Worm (Caenorhabditis elegans) whole organism, L3 larva: Measurements from ENCODE around the gene C35D10.10.

ENCODE experiments used
- R02D3.7 ChIP-seq: fragments of 150-350 bp; optimal IDR thresholded peaks from 2 replicates; lab custom pipeline; 2014; ENCODE audit warnings: missing biosample characterization, missing genetic modification characterization
- ZK546.5 ChIP-seq: sonication (generic microtip); optimal IDR thresholded peaks from 2 replicates; lab custom pipeline; 2017; ENCODE audit warnings: missing biosample characterization, missing genetic modification characterization
- aly-2 ChIP-seq: fragments of 150-350 bp; optimal IDR thresholded peaks from 2 replicates; lab custom pipeline; 2014; ENCODE audit warnings: missing biosample characterization, missing genetic modification characterization
- ceh-16 ChIP-seq: sonication (generic microtip); optimal IDR thresholded peaks from 2 replicates; lab custom pipeline; 2017; ENCODE audit warnings: missing biosample characterization, missing genetic modification characterization
- ceh-28 ChIP-seq: fragments of 150-350 bp; optimal IDR thresholded peaks from 2 replicates; lab custom pipeline; 2014; ENCODE audit warnings: missing biosample characterization, missing genetic modification reagents, missing genetic modification characterization
- ceh-82 ChIP-seq: fragments of 150-350 bp; optimal IDR thresholded peaks from 2 replicates; lab custom pipeline; 2014; ENCODE audit warnings: missing biosample characterization, missing genetic modification characterization
- ceh-9 ChIP-seq: sonication (generic microtip); optimal IDR thresholded peaks from 2 replicates; lab custom pipeline; 2018; ENCODE audit warnings: missing biosample characterization, missing genetic modification characterization
- daf-12 ChIP-seq: fragments of 150-350 bp; optimal IDR thresholded peaks from 2 replicates; lab custom pipeline; 2014; ENCODE audit warnings: missing biosample characterization, missing genetic modification reagents, missing genetic modification characterization
- egl-27 ChIP-seq: sonication (generic microtip); optimal IDR thresholded peaks from 4 replicates; lab custom pipeline; 2017; ENCODE audit warnings: missing biosample characterization, missing genetic modification reagents, missing genetic modification characterization
- egl-5 ChIP-seq: fragments of 150-350 bp; optimal IDR thresholded peaks from 2 replicates; lab custom pipeline; 2017; ENCODE audit warnings: missing biosample characterization, missing genetic modification reagents, missing genetic modification characterization, inconsistent platforms
- elt-2 ChIP-seq: sonication (generic microtip); optimal IDR thresholded peaks from 2 replicates; lab custom pipeline; 2016; ENCODE audit warnings: missing genetic modification reagents, mild to moderate bottlenecking, missing genetic modification characterization, missing compliant biosample characterization
- eor-1 ChIP-seq, 2 experiments: fragments of 150-350 bp; optimal IDR thresholded peaks; 2 replicates each; lab custom pipeline; 2014 to 2018; ENCODE audit warnings: missing biosample characterization in 2 of 2, missing genetic modification characterization in 2 of 2
- fkh-2 ChIP-seq: fragments of 150-350 bp; optimal IDR thresholded peaks from 2 replicates; lab custom pipeline; 2014; ENCODE audit warnings: missing biosample characterization, missing genetic modification reagents, missing genetic modification characterization
- fos-1 ChIP-seq: fragments of 150-350 bp; optimal IDR thresholded peaks from 2 replicates; lab custom pipeline; 2014; ENCODE audit warnings: missing biosample characterization, missing genetic modification characterization
- jun-1 ChIP-seq: fragments of 150-350 bp; optimal IDR thresholded peaks from 2 replicates; lab custom pipeline; 2014; ENCODE audit warnings: missing biosample characterization, missing genetic modification reagents, missing genetic modification characterization
- lin-15B ChIP-seq: fragments of 150-350 bp; optimal IDR thresholded peaks from 2 replicates; lab custom pipeline; 2014; ENCODE audit warnings: missing biosample characterization, missing genetic modification characterization
- lin-39 ChIP-seq: fragments of 150-350 bp; optimal IDR thresholded peaks from 2 replicates; lab custom pipeline; 2018; ENCODE audit warnings: missing biosample characterization, missing genetic modification reagents, missing genetic modification characterization
- mdl-1 ChIP-seq: fragments of 150-350 bp; optimal IDR thresholded peaks from 2 replicates; lab custom pipeline; 2014; ENCODE audit warnings: missing biosample characterization, missing genetic modification characterization
- mml-1 ChIP-seq: fragments of 150-350 bp; sonication (generic microtip); optimal IDR thresholded peaks from 3 replicates; lab custom pipeline; 2014; ENCODE audit warnings: missing biosample characterization, missing genetic modification characterization
- nfya-1 ChIP-seq: sonication (generic microtip); optimal IDR thresholded peaks from 2 replicates; lab custom pipeline; 2017; ENCODE audit warnings: missing genetic modification characterization, mild to moderate bottlenecking, missing compliant biosample characterization, antibody characterized with exemption, moderate library complexity; ENCODE audit not compliant: insufficient read depth
- nhr-11 ChIP-seq: fragments of 150-350 bp; optimal IDR thresholded peaks from 2 replicates; lab custom pipeline; 2014; ENCODE audit warnings: missing biosample characterization, missing genetic modification characterization
- nhr-12 ChIP-seq: fragments of 150-350 bp; optimal IDR thresholded peaks from 2 replicates; lab custom pipeline; 2014; ENCODE audit warnings: missing biosample characterization, missing genetic modification characterization
- nhr-23 ChIP-seq: fragments of 150-350 bp; optimal IDR thresholded peaks from 2 replicates; lab custom pipeline; 2014; ENCODE audit warnings: missing biosample characterization, missing genetic modification reagents, missing genetic modification characterization
- nhr-237 ChIP-seq: fragments of 150-350 bp; optimal IDR thresholded peaks from 2 replicates; lab custom pipeline; 2014; ENCODE audit warnings: missing biosample characterization, missing genetic modification characterization
- nhr-25 ChIP-seq: sonication (generic microtip); optimal IDR thresholded peaks from 2 replicates; lab custom pipeline; 2017; ENCODE audit warnings: missing biosample characterization, missing genetic modification characterization
- nhr-28 ChIP-seq: fragments of 150-350 bp; optimal IDR thresholded peaks from 2 replicates; lab custom pipeline; 2014; ENCODE audit warnings: missing biosample characterization, missing genetic modification characterization
- nhr-43 ChIP-seq: sonication (generic microtip); optimal IDR thresholded peaks from 2 replicates; lab custom pipeline; 2016; ENCODE audit warnings: mild to moderate bottlenecking, missing genetic modification characterization, missing compliant biosample characterization; ENCODE audit not compliant: poor library complexity, severe bottlenecking
- nhr-76 ChIP-seq: fragments of 150-350 bp; sonication (generic microtip); optimal IDR thresholded peaks from 5 replicates; lab custom pipeline; 2014; ENCODE audit warnings: missing biosample characterization, missing genetic modification characterization
- nhr-77 ChIP-seq: fragments of 150-350 bp; optimal IDR thresholded peaks from 2 replicates; lab custom pipeline; 2014; ENCODE audit warnings: missing biosample characterization, missing genetic modification characterization
- pha-4 ChIP-seq: fragments of 150-350 bp; optimal IDR thresholded peaks from 2 replicates; lab custom pipeline; 2014; ENCODE audit warnings: missing biosample characterization, missing genetic modification reagents, missing genetic modification characterization
- pqm-1 ChIP-seq: fragments of 150-350 bp; optimal IDR thresholded peaks from 2 replicates; lab custom pipeline; 2017; ENCODE audit warnings: missing biosample characterization, missing genetic modification characterization, inconsistent platforms
- sea-2 ChIP-seq: fragments of 150-350 bp; sonication (generic microtip); optimal IDR thresholded peaks from 4 replicates; lab custom pipeline; 2014; ENCODE audit warnings: missing biosample characterization, missing genetic modification reagents, missing genetic modification characterization
- skn-1 ChIP-seq: fragments of 150-350 bp; optimal IDR thresholded peaks from 2 replicates; lab custom pipeline; 2014; ENCODE audit warnings: missing biosample characterization, missing genetic modification characterization
- tbx-2 ChIP-seq: sonication (generic microtip); optimal IDR thresholded peaks from 2 replicates; lab custom pipeline; 2016; ENCODE audit warnings: mild to moderate bottlenecking, missing genetic modification characterization, missing compliant biosample characterization
- unc-62 ChIP-seq: fragments of 150-350 bp; sonication (generic microtip); optimal IDR thresholded peaks from 4 replicates; lab custom pipeline; 2014; ENCODE audit warnings: missing biosample characterization, missing genetic modification reagents, missing genetic modification characterization
- zag-1 ChIP-seq: fragments of 150-350 bp; optimal IDR thresholded peaks from 2 replicates; lab custom pipeline; 2014; ENCODE audit warnings: missing biosample characterization, missing genetic modification characterization
- ztf-11 ChIP-seq: fragments of 150-350 bp; optimal IDR thresholded peaks from 2 replicates; lab custom pipeline; 2014; ENCODE audit warnings: missing biosample characterization, missing genetic modification characterization
- ztf-4 ChIP-seq: fragments of 150-350 bp; optimal IDR thresholded peaks from 2 replicates; lab custom pipeline; 2014; ENCODE audit warnings: missing biosample characterization, missing genetic modification characterization

C35D10.10 gene

ce11 chrIII:4856109-4856508 is 5.5 kb downstream of the C35D10.10 start, which contains the start of gene C35D10.7:
Gene C35D10.7 (plus strand): TSS chrIII:4856193.
- TF ChIP-seq lin-15B (tag; lab: Kevin White, UChicago) (no peak), zag-1 (tag; lab: Kevin White, UChicago) (no peak), daf-12 (tag; lab: Kevin White, UChicago) (no peak), ceh-28 (no peak), nhr-12 (no peak), tbx-2 (tag; lab: Kevin White, UChicago) (no peak), eor-1 (tag; optimal IDR thresholded peaks at IDR 0.05; lab: Kevin White, UChicago) (no peak), fkh-2 (no peak), nhr-237 (tag; lab: Kevin White, UChicago) (no peak), egl-27 (tag; lab: Kevin White, UChicago) (no peak), nhr-23 (no peak), nhr-25 (tag; lab: Kevin White, UChicago) (no peak)

- TF ChIP-seq fos-1 (tag; lab: Kevin White, UChicago) (no peak), lin-39 (no peak), nhr-12 (no peak), jun-1 (no peak), ceh-9 (no peak), pha-4 (tag; lab: Kevin White, UChicago) (no peak), nhr-43 (tag; lab: Kevin White, UChicago) (no peak), nhr-28 (tag; lab: Kevin White, UChicago) (no peak), nfya-1 (no peak), nhr-77 (tag; lab: Kevin White, UChicago) (no peak), elt-2 (no peak), nhr-23 (no peak), mdl-1 (no peak), mml-1 (tag; lab: Kevin White, UChicago) (no peak), ztf-11 (tag; lab: Kevin White, UChicago) (no peak)
Measured at ce11 chrIII:4854918-4855317, 6.7 kb downstream of the C35D10.10 start, which contains the start of gene C35D10.8. Gene C35D10.8 (plus strand): TSS chrIII:4855218.

ce11 chrIII:4852025-4852424 is 9.6 kb downstream of the C35D10.10 start, which contains the start of gene ced-4:
Gene ced-4 (plus strand): TSS chrIII:4852325.
- no peak for TF ChIP-seq nhr-28 (tag; lab: Kevin White, UChicago)
- TF ChIP-seq skn-1 = no peak
- no peak for TF ChIP-seq pha-4 (tag; lab: Kevin White, UChicago)

- TF ChIP-seq nfya-1 (peak; percentile 31), lin-15B (tag; lab: Kevin White, UChicago) (peak; percentile 24), pha-4 (tag; lab: Kevin White, UChicago) (peak; percentile 71), nhr-28 (tag; lab: Kevin White, UChicago) (no peak), skn-1 (peak; percentile 45)
Measured at ce11 chrIII:4850139-4850538, 11.5 kb downstream of the C35D10.10 start, which contains the start of gene F26A1.1. Gene F26A1.1 (plus strand): TSS chrIII:4850507.

- TF ChIP-seq ztf-4 (tag; lab: Kevin White, UChicago) (no peak), nhr-28 (tag; lab: Kevin White, UChicago) (no peak), nhr-237 (tag; lab: Kevin White, UChicago) (no peak), pqm-1 (tag; lab: Kevin White, UChicago) (no peak), nhr-77 (tag; lab: Kevin White, UChicago) (no peak), mml-1 (tag; lab: Kevin White, UChicago) (no peak), unc-62 (GFP tag; lab: Kevin White, UChicago) (no peak), nhr-25 (tag; lab: Kevin White, UChicago) (no peak), R02D3.7 (tag; lab: Kevin White, UChicago) (no peak), daf-12 (tag; lab: Kevin White, UChicago) (no peak), egl-5 (no peak)
Measured at ce11 chrIII:4849739-4850138, 11.9 kb downstream of the C35D10.10 start, which contains the start of gene nonu-1. Gene nonu-1 (minus strand): TSS chrIII:4849907.

- TF ChIP-seq zag-1 (tag; lab: Kevin White, UChicago) (no peak), aly-2 (tag; lab: Kevin White, UChicago) (no peak), skn-1 (no peak), pqm-1 (tag; lab: Kevin White, UChicago) (no peak), ceh-82 (tag; lab: Kevin White, UChicago) (no peak), ZK546.5 (no peak), ztf-11 (tag; lab: Kevin White, UChicago) (no peak), ztf-4 (tag; lab: Kevin White, UChicago) (no peak), lin-39 (no peak), fkh-2 (no peak), nhr-23 (no peak), lin-15B (tag; lab: Kevin White, UChicago) (no peak), egl-5 (no peak), sea-2 (GFP tag; lab: Kevin White, UChicago) (no peak), ceh-16 (tag; lab: Kevin White, UChicago) (no peak), nhr-11 (tag; lab: Kevin White, UChicago) (no peak), nhr-76 (tag; lab: Kevin White, UChicago) (no peak)
Measured at ce11 chrIII:4844327-4844726, 17.3 kb downstream of the C35D10.10 start, which contains the start of the genes clec-157 and fkh-5. Gene clec-157 (minus strand): TSS chrIII:4844427. Gene fkh-5 (plus strand): TSS chrIII:4844662.
